Worm (Caenorhabditis elegans) whole organism, mixed stage, embryonic: ENCODE measurements around the gene F54B11.11.

ENCODE experiments used
- M03D4.4 ChIP-seq: sonication (generic microtip); optimal IDR thresholded peaks from 2 replicates; lab custom pipeline; 2017; ENCODE audit warnings: mild to moderate bottlenecking, missing genetic modification characterization, missing compliant biosample characterization
- bed-3 ChIP-seq: fragments of 200-800 bp; sonication (Bioruptor generic); optimal IDR thresholded peaks from 3 replicates; lab custom pipeline; 2018; ENCODE audit warnings: mild to moderate bottlenecking, missing genetic modification characterization, moderate library complexity, missing compliant biosample characterization
- blmp-1 ChIP-seq: fragments of 150-350 bp; optimal IDR thresholded peaks from 2 replicates; lab custom pipeline; 2014; ENCODE audit warnings: missing biosample characterization, missing genetic modification characterization
- ceh-39 ChIP-seq: fragments of 150-350 bp; optimal IDR thresholded peaks from 2 replicates; lab custom pipeline; 2014; ENCODE audit warnings: missing biosample characterization, missing genetic modification characterization
- ceh-43 ChIP-seq: fragments of 200-800 bp; sonication (Bioruptor generic); optimal IDR thresholded peaks from 2 replicates; lab custom pipeline; 2018; ENCODE audit warnings: mild to moderate bottlenecking, missing genetic modification characterization, moderate library complexity, missing compliant biosample characterization
- ceh-83 ChIP-seq: fragments of 200-800 bp; sonication (Bioruptor generic); optimal IDR thresholded peaks from 2 replicates; lab custom pipeline; 2018; ENCODE audit warnings: mild to moderate bottlenecking, missing genetic modification characterization, missing compliant biosample characterization
- ces-1 ChIP-seq: fragments of 150-350 bp; optimal IDR thresholded peaks from 2 replicates; lab custom pipeline; 2014; ENCODE audit warnings: missing biosample characterization, missing genetic modification reagents, missing genetic modification characterization
- cnd-1 ChIP-seq: fragments of 200-800 bp; sonication (Bioruptor generic); optimal IDR thresholded peaks from 2 replicates; lab custom pipeline; 2018; ENCODE audit warnings: mild to moderate bottlenecking, missing genetic modification characterization, missing compliant biosample characterization
- drap-1 ChIP-seq: fragments of 200-800 bp; sonication (Bioruptor generic); optimal IDR thresholded peaks from 3 replicates; lab custom pipeline; 2018; ENCODE audit warnings: mild to moderate bottlenecking, missing genetic modification characterization, missing compliant biosample characterization
- elt-1 ChIP-seq: sonication (generic microtip); optimal IDR thresholded peaks from 2 replicates; lab custom pipeline; 2017; ENCODE audit warnings: missing genetic modification characterization, mild to moderate bottlenecking, missing compliant biosample characterization, antibody characterized with exemption, moderate library complexity, borderline replicate concordance; ENCODE audit not compliant: insufficient read depth
- elt-3 ChIP-seq: fragments of 150-350 bp; optimal IDR thresholded peaks from 2 replicates; lab custom pipeline; 2014; ENCODE audit warnings: missing biosample characterization, missing genetic modification characterization
- flh-1 ChIP-seq: fragments of 200-800 bp; sonication (Bioruptor generic); optimal IDR thresholded peaks from 2 replicates; lab custom pipeline; 2018; ENCODE audit warnings: mild to moderate bottlenecking, missing genetic modification characterization, moderate library complexity, missing compliant biosample characterization
- ham-2 ChIP-seq: fragments of 200-800 bp; sonication (Bioruptor generic); optimal IDR thresholded peaks from 2 replicates; lab custom pipeline; 2018; ENCODE audit warnings: mild to moderate bottlenecking, missing genetic modification characterization, missing compliant biosample characterization
- hlh-1 ChIP-seq: fragments of 150-350 bp; optimal IDR thresholded peaks from 2 replicates; lab custom pipeline; 2014; ENCODE audit warnings: missing biosample characterization, missing genetic modification reagents, missing genetic modification characterization
- lin-13 ChIP-seq: fragments of 150-350 bp; optimal IDR thresholded peaks from 2 replicates; lab custom pipeline; 2014; ENCODE audit warnings: missing biosample characterization, missing genetic modification characterization
- lin-32 ChIP-seq: fragments of 200-800 bp; sonication (Bioruptor generic); optimal IDR thresholded peaks from 2 replicates; lab custom pipeline; 2018; ENCODE audit warnings: mild to moderate bottlenecking, missing genetic modification characterization, missing compliant biosample characterization
- mab-5 ChIP-seq: fragments of 150-350 bp; optimal IDR thresholded peaks from 2 replicates; lab custom pipeline; 2014; ENCODE audit warnings: missing biosample characterization, missing genetic modification characterization
- mep-1 ChIP-seq: fragments of 150-350 bp; optimal IDR thresholded peaks from 2 replicates; lab custom pipeline; 2017; ENCODE audit warnings: missing biosample characterization, missing genetic modification reagents, missing genetic modification characterization, inconsistent platforms
- nhr-12 ChIP-seq: fragments of 150-350 bp; optimal IDR thresholded peaks from 2 replicates; lab custom pipeline; 2014; ENCODE audit warnings: missing biosample characterization, missing genetic modification characterization
- nhr-2 ChIP-seq: fragments of 150-350 bp; optimal IDR thresholded peaks from 2 replicates; lab custom pipeline; 2014; ENCODE audit warnings: missing biosample characterization, missing genetic modification characterization
- nhr-237 ChIP-seq: fragments of 150-350 bp; optimal IDR thresholded peaks from 2 replicates; lab custom pipeline; 2014; ENCODE audit warnings: missing biosample characterization, missing genetic modification characterization
- nhr-28 ChIP-seq: fragments of 150-350 bp; optimal IDR thresholded peaks from 2 replicates; lab custom pipeline; 2014; ENCODE audit warnings: missing biosample characterization, missing genetic modification characterization
- nhr-76 ChIP-seq: sonication (generic microtip); optimal IDR thresholded peaks from 2 replicates; lab custom pipeline; 2017; ENCODE audit warnings: missing biosample characterization, missing genetic modification characterization
- pha-4 ChIP-seq: fragments of 150-350 bp; optimal IDR thresholded peaks from 2 replicates; lab custom pipeline; 2018; ENCODE audit warnings: missing biosample characterization, missing genetic modification reagents, missing genetic modification characterization
- sem-2 ChIP-seq: fragments of 200-800 bp; sonication (Bioruptor generic); optimal IDR thresholded peaks from 2 replicates; lab custom pipeline; 2018; ENCODE audit warnings: mild to moderate bottlenecking, missing genetic modification characterization, missing compliant biosample characterization
- sptf-1 ChIP-seq: sonication (generic microtip); optimal IDR thresholded peaks from 2 replicates; lab custom pipeline; 2017; ENCODE audit warnings: mild to moderate bottlenecking, missing genetic modification characterization, moderate library complexity, missing compliant biosample characterization
- tbx-8 ChIP-seq: fragments of 200-800 bp; sonication (Bioruptor generic); optimal IDR thresholded peaks from 2 replicates; lab custom pipeline; 2018; ENCODE audit warnings: mild to moderate bottlenecking, missing genetic modification characterization, moderate library complexity, missing compliant biosample characterization
- unc-120 ChIP-seq: sonication (generic microtip); optimal IDR thresholded peaks from 2 replicates; lab custom pipeline; 2017; ENCODE audit warnings: missing genetic modification characterization, missing compliant biosample characterization; ENCODE audit not compliant: poor library complexity, severe bottlenecking
- unc-39 ChIP-seq: fragments of 150-350 bp; optimal IDR thresholded peaks from 2 replicates; lab custom pipeline; 2014; ENCODE audit warnings: missing biosample characterization, missing genetic modification characterization
- unc-62 ChIP-seq: fragments of 150-350 bp; optimal IDR thresholded peaks from 2 replicates; lab custom pipeline; 2014; ENCODE audit warnings: missing biosample characterization, missing genetic modification reagents, missing genetic modification characterization
- zip-8 ChIP-seq: fragments of 150-350 bp; optimal IDR thresholded peaks from 2 replicates; lab custom pipeline; 2014; ENCODE audit warnings: missing biosample characterization, missing genetic modification characterization
- ztf-11 ChIP-seq: fragments of 150-350 bp; optimal IDR thresholded peaks from 2 replicates; lab custom pipeline; 2014; ENCODE audit warnings: missing biosample characterization, missing genetic modification characterization

The F54B11.11 gene

ce11 chrX:13584725-13585371, 6.3 kb downstream of the F54B11.11 start, which contains the start of gene unc-84:
unc-84 (plus strand) TSS chrX:13584775.
- TF ChIP-seq tbx-8 (no peak), nhr-12 (tag; lab: Kevin White, UChicago) (no peak), pha-4 (no peak), sptf-1 (peak; percentile 37), hlh-1 (tag; lab: Kevin White, UChicago) (no peak)

ce11 chrX:13589735-13590134, 11.2 kb downstream of the F54B11.11 start, which contains the start of gene col-9:
col-9 (plus strand) TSS chrX:13590035.
- TF ChIP-seq zip-8 (tag; lab: Kevin White, UChicago) (no peak), bed-3 (GFP tag; lab: Kevin White, UChicago) (no peak), unc-62 (no peak), lin-32 (no peak), ceh-39 (tag; lab: Kevin White, UChicago) (no peak), nhr-237 (tag; lab: Kevin White, UChicago) (no peak)

- TF ChIP-seq lin-32, result no peak
- no peak for TF ChIP-seq nhr-12 (tag; lab: Kevin White, UChicago)
- no peak for TF ChIP-seq blmp-1
- TF ChIP-seq pha-4, result no peak
- no peak for TF ChIP-seq hlh-1 (tag; lab: Kevin White, UChicago)
- TF ChIP-seq ham-2, result no peak
- no peak for TF ChIP-seq mab-5 (tag; lab: Kevin White, UChicago)
- no peak for TF ChIP-seq lin-13 (tag; lab: Kevin White, UChicago)
- TF ChIP-seq M03D4.4 (tag; lab: Kevin White, UChicago), result no peak
- no peak for TF ChIP-seq cnd-1
- no peak for TF ChIP-seq bed-3 (GFP tag; lab: Kevin White, UChicago)
- TF ChIP-seq mep-1 (tag; lab: Kevin White, UChicago), result no peak
- TF ChIP-seq elt-3 (tag; lab: Kevin White, UChicago), result no peak
- no peak for TF ChIP-seq sptf-1
- no peak for TF ChIP-seq sem-2 (GFP tag; lab: Kevin White, UChicago)
- TF ChIP-seq nhr-28 (tag; lab: Kevin White, UChicago), result no peak
- TF ChIP-seq nhr-2 (tag; lab: Kevin White, UChicago), result no peak
- TF ChIP-seq elt-1 (tag; lab: Kevin White, UChicago), result no peak
Measured at ce11 chrX:13590688-13591087, 12.1 kb downstream of the F54B11.11 start.

- no peak for TF ChIP-seq unc-120 (tag; lab: Kevin White, UChicago)
- TF ChIP-seq ceh-83 (GFP tag; lab: Kevin White, UChicago), result no peak
- TF ChIP-seq nhr-28 (tag; lab: Kevin White, UChicago), result no peak
- no peak for TF ChIP-seq tbx-8
- TF ChIP-seq mab-5 (tag; lab: Kevin White, UChicago), result no peak
- no peak for TF ChIP-seq ham-2
- TF ChIP-seq drap-1 (GFP tag; lab: Kevin White, UChicago), result no peak
- TF ChIP-seq unc-62, result no peak
- no peak for TF ChIP-seq zip-8 (tag; lab: Kevin White, UChicago)
- no peak for TF ChIP-seq nhr-2 (tag; lab: Kevin White, UChicago)
- no peak for TF ChIP-seq nhr-12 (tag; lab: Kevin White, UChicago)
- no peak for TF ChIP-seq M03D4.4 (tag; lab: Kevin White, UChicago)
- no peak for TF ChIP-seq ceh-43 (GFP tag; lab: Kevin White, UChicago)
- TF ChIP-seq ztf-11 (tag; lab: Kevin White, UChicago), result no peak
- TF ChIP-seq bed-3 (GFP tag; lab: Kevin White, UChicago), result no peak
- TF ChIP-seq, all 35 proteins: peak for 0
Measured at ce11 chrX:13591175-13591574, 12.6 kb downstream of the F54B11.11 start, which contains the start of gene col-44. col-44 (plus strand) TSS chrX:13591475.

ce11 chrX:13591953-13592352, 13.4 kb downstream of the F54B11.11 start:
- TF ChIP-seq flh-1, result no peak
- TF ChIP-seq lin-13 (tag; lab: Kevin White, UChicago), result no peak
- no peak for TF ChIP-seq unc-39 (tag; lab: Kevin White, UChicago)
- no peak for TF ChIP-seq elt-1 (tag; lab: Kevin White, UChicago)
- TF ChIP-seq nhr-2 (tag; lab: Kevin White, UChicago), result no peak
- no peak for TF ChIP-seq mep-1 (tag; lab: Kevin White, UChicago)
- no peak for TF ChIP-seq ham-2
- TF ChIP-seq sem-2 (GFP tag; lab: Kevin White, UChicago), result no peak
- TF ChIP-seq cnd-1, result no peak
- TF ChIP-seq unc-120 (tag; lab: Kevin White, UChicago), result no peak
- TF ChIP-seq bed-3 (GFP tag; lab: Kevin White, UChicago), result no peak
- TF ChIP-seq mab-5 (tag; lab: Kevin White, UChicago), result no peak
- no peak for TF ChIP-seq unc-62
- TF ChIP-seq ces-1 (GFP tag; lab: Kevin White, UChicago), result no peak
- TF ChIP-seq hlh-1 (tag; lab: Kevin White, UChicago), result no peak
- no peak for TF ChIP-seq ceh-43 (GFP tag; lab: Kevin White, UChicago)
- no peak for TF ChIP-seq nhr-76 (tag; lab: Kevin White, UChicago)
